Worm (Caenorhabditis elegans) whole organism, L4/young adult: ENCODE data around the gene dph-5.

Experiments
- W03F9.2 ChIP-seq: fragments of 150-350 bp; optimal IDR thresholded peaks from 2 replicates; lab custom pipeline; 2014; ENCODE audit warnings: missing biosample characterization, missing genetic modification characterization
- him-1 ChIP-seq: sonication (generic microtip); optimal IDR thresholded peaks from 2 replicates; lab custom pipeline; 2016; ENCODE audit warnings: missing genotype, missing genetic modification reagents, missing genetic modification characterization, missing compliant biosample characterization

DNA sequence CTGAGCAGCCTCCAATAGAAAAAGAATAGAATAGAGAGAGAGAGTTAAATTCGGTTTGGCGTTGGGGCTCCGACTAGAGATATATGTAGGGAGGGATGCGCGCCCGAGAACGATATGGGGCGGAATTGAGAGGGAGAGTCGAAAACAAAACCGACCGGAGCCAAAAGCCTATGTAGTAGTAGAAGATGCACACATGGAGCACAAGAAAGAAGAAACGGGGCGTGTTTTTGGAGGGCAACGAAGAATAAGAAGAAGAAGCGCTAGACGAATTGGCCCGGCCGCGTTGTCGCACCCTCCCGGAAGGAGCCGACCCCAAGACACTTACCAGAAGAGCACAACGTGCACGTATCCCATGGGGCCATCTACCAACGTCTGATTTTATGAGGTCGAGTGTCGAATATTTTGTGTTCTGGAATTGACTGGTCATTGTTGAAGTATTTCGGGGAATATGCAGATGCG, 20.9 kb upstream of the dph-5 start, which contains the start of gene tag-180:
- TF ChIP-seq W03F9.2 (tag; lab: Kevin White, UChicago) (no peak), him-1 (no peak)
